Worm (Caenorhabditis elegans) whole organism, L4 larva: ENCODE measurements around the gene trk-1.

Experiments
- R02D3.7 ChIP-seq: fragments of 150-350 bp; sonication (generic microtip); optimal IDR thresholded peaks from 3 replicates; lab custom pipeline; 2014; ENCODE audit warnings: missing biosample characterization, missing genetic modification characterization
- aly-2 ChIP-seq: sonication (generic microtip); optimal IDR thresholded peaks from 2 replicates; lab custom pipeline; 2018; ENCODE audit warnings: missing biosample characterization, missing genetic modification characterization
- egl-27 ChIP-seq: sonication (generic microtip); optimal IDR thresholded peaks from 3 replicates; lab custom pipeline; 2017; ENCODE audit warnings: missing biosample characterization, missing genetic modification reagents, missing genetic modification characterization
- fos-1 ChIP-seq: fragments of 150-350 bp; optimal IDR thresholded peaks from 2 replicates; lab custom pipeline; 2014; ENCODE audit warnings: missing biosample characterization, missing genetic modification characterization
- jun-1 ChIP-seq: fragments of 150-350 bp; optimal IDR thresholded peaks from 2 replicates; lab custom pipeline; 2014; ENCODE audit warnings: missing biosample characterization, missing genetic modification reagents, missing genetic modification characterization
- nhr-11 ChIP-seq: fragments of 150-350 bp; optimal IDR thresholded peaks from 2 replicates; lab custom pipeline; 2014; ENCODE audit warnings: missing biosample characterization, missing genetic modification characterization
- nhr-28 ChIP-seq: fragments of 150-350 bp; optimal IDR thresholded peaks from 2 replicates; lab custom pipeline; 2014; ENCODE audit warnings: missing biosample characterization, missing genetic modification characterization
- pha-4 ChIP-seq, 2 experiments: fragments of 150-350 bp in 1 of 2; fragments of 200-800 bp in 1 of 2; sonication (Bioruptor generic) in 1 of 2; IDR thresholded peaks in 1 of 2; optimal IDR thresholded peaks in 1 of 2; 2 replicates each; pipeline versions ENCODE4 v1.3.6 to Lab custom; 2014 to 2022; ENCODE audit warnings: missing genetic modification characterization in 2 of 2, missing genetic modification reagents in 2 of 2, missing biosample characterization in 1 of 2, missing compliant biosample characterization in 1 of 2
- pqm-1 ChIP-seq: sonication (generic microtip); optimal IDR thresholded peaks from 2 replicates; lab custom pipeline; 2017; ENCODE audit warnings: missing biosample characterization, missing genetic modification characterization
- snpc-1.2 ChIP-seq: fragments of 200-800 bp; sonication (Bioruptor generic); IDR thresholded peaks from 2 replicates; pipeline ENCODE4 v1.3.6; 2022; ENCODE audit warnings: missing genetic modification reagents, missing genetic modification characterization, missing compliant biosample characterization
- spr-1 ChIP-seq: sonication (generic microtip); optimal IDR thresholded peaks from 2 replicates; lab custom pipeline; 2016; ENCODE audit warnings: mild to moderate bottlenecking, missing genetic modification characterization, missing compliant biosample characterization
- spr-3 ChIP-seq: fragments of 200-800 bp; sonication (Bioruptor generic); optimal IDR thresholded peaks from 2 replicates; lab custom pipeline; 2018; ENCODE audit warnings: mild to moderate bottlenecking, missing genetic modification characterization, missing compliant biosample characterization
- unc-39 ChIP-seq: sonication (generic microtip); optimal IDR thresholded peaks from 2 replicates; lab custom pipeline; 2017; ENCODE audit warnings: missing biosample characterization, missing genetic modification characterization

- TF ChIP-seq pha-4 (GFP tag; IDR thresholded peaks at IDR 0.05; lab: Robert Waterston, UW): no peak
- no peak for TF ChIP-seq pha-4 (tag; optimal IDR thresholded peaks at IDR 0.05; lab: Kevin White, UChicago)
- TF ChIP-seq snpc-1.2 (GFP tag; lab: Robert Waterston, UW): no peak
- TF ChIP-seq nhr-28 (tag; lab: Kevin White, UChicago): no peak
- no peak for TF ChIP-seq pqm-1 (tag; lab: Kevin White, UChicago)
- TF ChIP-seq spr-3 (GFP tag; lab: Kevin White, UChicago): no peak
- no peak for TF ChIP-seq fos-1
- no peak for TF ChIP-seq nhr-11 (tag; lab: Kevin White, UChicago)
- TF ChIP-seq unc-39 (tag; lab: Kevin White, UChicago): no peak
- no peak for TF ChIP-seq egl-27
- no peak for TF ChIP-seq R02D3.7 (tag; lab: Kevin White, UChicago)
- no peak for TF ChIP-seq aly-2 (tag; lab: Kevin White, UChicago)
- TF ChIP-seq spr-1 (tag; lab: Kevin White, UChicago): no peak
- no peak for TF ChIP-seq jun-1 (tag; lab: Kevin White, UChicago)
Observed at ce11 chrX:8933508-8933907, 17.3 kb downstream of the trk-1 start.
